Fruit fly (Drosophila melanogaster) whole organism, pupa: Measurements from ENCODE around the gene CG32985.

ENCODE experiments used
- CG10348 ChIP-seq: fragments of 200-800 bp; sonication (Bioruptor generic); IDR thresholded peaks from 2 replicates; pipeline ENCODE4 v1.3.6; 2022; ENCODE audit warnings: missing biosample characterization, missing genetic modification characterization
- CG12605 ChIP-seq: fragments of 200-800 bp; sonication (Bioruptor generic); IDR thresholded peaks from 2 replicates; pipeline ENCODE4 v1.3.6; 2022; ENCODE audit warnings: missing biosample characterization, missing genetic modification characterization
- CG13204 ChIP-seq: fragments of 200-800 bp; sonication (Bioruptor generic); optimal IDR thresholded peaks from 2 replicates; lab custom pipeline; 2018; ENCODE audit warnings: missing biosample characterization, mild to moderate bottlenecking, missing genetic modification characterization, moderate library complexity
- CG14655 ChIP-seq: fragments of 200-800 bp; sonication (Bioruptor generic); optimal IDR thresholded peaks from 3 replicates; lab custom pipeline; 2017; ENCODE audit warnings: mild to moderate bottlenecking, missing biosample characterization, missing genetic modification reagents, missing genetic modification characterization
- CG15710 ChIP-seq: fragments of 200-800 bp; sonication (Bioruptor generic); optimal IDR thresholded peaks from 2 replicates; lab custom pipeline; 2018; ENCODE audit warnings: missing biosample characterization, mild to moderate bottlenecking, missing genetic modification characterization, moderate library complexity
- CG17806 ChIP-seq: fragments of 200-800 bp; sonication (Bioruptor generic); optimal IDR thresholded peaks from 2 replicates; lab custom pipeline; 2018; ENCODE audit warnings: missing biosample characterization, mild to moderate bottlenecking, missing genetic modification characterization, moderate library complexity
- CG32121 ChIP-seq: fragments of 200-800 bp; sonication (Bioruptor generic); IDR thresholded peaks from 2 replicates; pipeline ENCODE4 v1.3.6; 2022; ENCODE audit warnings: missing biosample characterization, missing genetic modification characterization
- CG34367 ChIP-seq: fragments of 200-800 bp; sonication (Bioruptor generic); optimal IDR thresholded peaks from 2 replicates; lab custom pipeline; 2018; ENCODE audit warnings: missing biosample characterization, mild to moderate bottlenecking, missing genetic modification characterization
- CG4496 ChIP-seq: fragments of 200-800 bp; sonication (Bioruptor generic); IDR thresholded peaks from 3 replicates; pipeline ENCODE4 v1.3.6; 2022; ENCODE audit warnings: missing biosample characterization, missing genetic modification characterization
- CG8159 ChIP-seq: fragments of 200-800 bp; sonication (Bioruptor generic); optimal IDR thresholded peaks from 3 replicates; lab custom pipeline; 2018; ENCODE audit warnings: missing biosample characterization, mild to moderate bottlenecking, missing genetic modification characterization, moderate library complexity
- CG8301 ChIP-seq: fragments of 200-800 bp; sonication (Bioruptor generic); optimal IDR thresholded peaks from 2 replicates; lab custom pipeline; 2018; ENCODE audit warnings: missing biosample characterization, mild to moderate bottlenecking, missing genetic modification characterization
- CG9948 ChIP-seq: fragments of 200-800 bp; sonication (Bioruptor generic); optimal IDR thresholded peaks from 2 replicates; lab custom pipeline; 2018; ENCODE audit warnings: missing biosample characterization, mild to moderate bottlenecking, missing genetic modification characterization, moderate library complexity
- D1 ChIP-seq: fragments of 200-800 bp; sonication (Bioruptor generic); optimal IDR thresholded peaks from 2 replicates; lab custom pipeline; 2018; ENCODE audit warnings: missing biosample characterization, mild to moderate bottlenecking, missing genetic modification characterization, moderate library complexity
- EcR ChIP-seq: fragments of 200-800 bp; sonication (Bioruptor generic); optimal IDR thresholded peaks from 3 replicates; lab custom pipeline; 2019; ENCODE audit warnings: missing biosample characterization, missing genetic modification characterization, mild to moderate bottlenecking, moderate library complexity, missing genetic modification reagents
- Ets98B ChIP-seq: fragments of 200-800 bp; sonication (Bioruptor generic); IDR thresholded peaks from 2 replicates; pipeline ENCODE4 v1.3.6; 2022; ENCODE audit warnings: missing biosample characterization, missing genetic modification characterization
- Pif1A ChIP-seq: fragments of 200-800 bp; sonication (Bioruptor generic); optimal IDR thresholded peaks from 3 replicates; lab custom pipeline; 2016; ENCODE audit warnings: missing biosample characterization, missing genetic modification characterization
- Pif1B ChIP-seq: fragments of 200-800 bp; sonication (Bioruptor generic); optimal IDR thresholded peaks from 3 replicates; lab custom pipeline; 2016; ENCODE audit warnings: missing biosample characterization, missing genetic modification characterization
- Snoo ChIP-seq: fragments of 200-800 bp; sonication (Bioruptor generic); optimal IDR thresholded peaks from 3 replicates; lab custom pipeline; 2017; ENCODE audit warnings: missing biosample characterization, mild to moderate bottlenecking, missing genetic modification characterization, inconsistent platforms
- fd96Ca ChIP-seq: fragments of 200-800 bp; sonication (Bioruptor generic); IDR thresholded peaks from 3 replicates; pipeline ENCODE4 v1.3.6; 2022; ENCODE audit warnings: missing biosample characterization, missing genetic modification characterization
- gl ChIP-seq: fragments of 200-800 bp; sonication (Bioruptor generic); optimal IDR thresholded peaks from 2 replicates; lab custom pipeline; 2018; ENCODE audit warnings: missing biosample characterization, mild to moderate bottlenecking, missing genetic modification characterization
- rn ChIP-seq: fragments of 200-800 bp; sonication (Bioruptor generic); IDR thresholded peaks from 2 replicates; pipeline ENCODE4 v1.3.6; 2022; ENCODE audit warnings: missing biosample characterization, missing genetic modification characterization

Gene CG32985

dm6 chr2L:8951184-8951934 is 11.0 kb upstream of the CG32985 start, which contains the start of gene C1GalTA:
Gene C1GalTA, minus strand, starts transcription at chr2L:8951216.
- TF ChIP-seq D1 (tag; lab: Kevin White, UChicago) (peak; percentile 100), Pif1A (GFP tag; lab: Kevin White, UChicago) (peak; percentile 87), rn (GFP tag; lab: Robert Waterston, UW) (peak; percentile 94), CG32121 (peak; percentile 96), CG12605 (peak; percentile 95), CG4496 (GFP tag; lab: Robert Waterston, UW) (peak; percentile 93), Ets98B (peak; percentile 88), fd96Ca (GFP tag; lab: Robert Waterston, UW) (no peak), CG15710 (tag; lab: Kevin White, UChicago) (peak; percentile 100), CG17806 (tag; lab: Kevin White, UChicago) (peak; percentile 99), EcR (peak; percentile 72), CG13204 (GFP tag; lab: Kevin White, UChicago) (peak; percentile 92), gl (tag; lab: Kevin White, UChicago) (peak; percentile 92), CG8159 (peak; percentile 100), CG10348 (GFP tag; lab: Robert Waterston, UW) (peak; percentile 88; the same call in 1 of the 2 replicates), CG9948 (tag; lab: Kevin White, UChicago) (peak; percentile 100), Pif1B (GFP tag; lab: Kevin White, UChicago) (peak; percentile 93), Snoo (tag; lab: Kevin White, UChicago) (peak; percentile 97), CG34367 (tag; lab: Kevin White, UChicago) (peak; percentile 98), CG14655 (GFP tag; lab: Kevin White, UChicago) (peak; percentile 99), CG8301 (tag; lab: Kevin White, UChicago) (peak; percentile 99)

dm6 chr2L:8952194-8953037 is 9.9 kb upstream of the CG32985 start:
- TF ChIP-seq rn (GFP tag; lab: Robert Waterston, UW) = no peak
- TF ChIP-seq CG32121 = peak; percentile 74
- no peak for TF ChIP-seq CG13204 (GFP tag; lab: Kevin White, UChicago)
- TF ChIP-seq CG12605 = peak; percentile 67
- TF ChIP-seq CG10348 (GFP tag; lab: Robert Waterston, UW) = no peak
- TF ChIP-seq Pif1A (GFP tag; lab: Kevin White, UChicago) = peak; percentile 60
- peak; percentile 60 for TF ChIP-seq CG14655 (GFP tag; lab: Kevin White, UChicago)
- TF ChIP-seq CG8159 = peak; percentile 36
- TF ChIP-seq Snoo (tag; lab: Kevin White, UChicago) = no peak
- TF ChIP-seq CG15710 (tag; lab: Kevin White, UChicago) = peak; percentile 40
- peak; percentile 17 for TF ChIP-seq CG9948 (tag; lab: Kevin White, UChicago)
- TF ChIP-seq CG34367 (tag; lab: Kevin White, UChicago) = no peak
- peak; percentile 23 for TF ChIP-seq Pif1B (GFP tag; lab: Kevin White, UChicago)
- peak; percentile 79 for TF ChIP-seq Ets98B
- peak; percentile 75 for TF ChIP-seq D1 (tag; lab: Kevin White, UChicago)
- peak; percentile 41 for TF ChIP-seq CG17806 (tag; lab: Kevin White, UChicago)
- peak; percentile 29 for TF ChIP-seq EcR
- peak; percentile 78 for TF ChIP-seq CG4496 (GFP tag; lab: Robert Waterston, UW)
- no peak; the same call in 1 of the 3 replicates for TF ChIP-seq fd96Ca (GFP tag; lab: Robert Waterston, UW)
- TF ChIP-seq gl (tag; lab: Kevin White, UChicago) = no peak
- peak; percentile 52 for TF ChIP-seq CG8301 (tag; lab: Kevin White, UChicago)

- TF ChIP-seq Ets98B (no peak), CG8301 (tag; lab: Kevin White, UChicago) (no peak), CG34367 (tag; lab: Kevin White, UChicago) (no peak), CG8159 (no peak), Snoo (tag; lab: Kevin White, UChicago) (no peak), CG17806 (tag; lab: Kevin White, UChicago) (no peak), EcR (no peak), CG15710 (tag; lab: Kevin White, UChicago) (no peak), rn (GFP tag; lab: Robert Waterston, UW) (no peak), CG12605 (no peak), CG14655 (GFP tag; lab: Kevin White, UChicago) (no peak), CG4496 (GFP tag; lab: Robert Waterston, UW) (no peak)
Measured at dm6 chr2L:8955597-8956335, 6.6 kb upstream of the CG32985 start.

dm6 chr2L:8956336-8956726 is 6.0 kb upstream of the CG32985 start:
- no peak for TF ChIP-seq fd96Ca (GFP tag; lab: Robert Waterston, UW)
- TF ChIP-seq CG32121 = no peak
- TF ChIP-seq rn (GFP tag; lab: Robert Waterston, UW) = no peak
- no peak for TF ChIP-seq CG13204 (GFP tag; lab: Kevin White, UChicago)
- no peak for TF ChIP-seq Pif1B (GFP tag; lab: Kevin White, UChicago)
- TF ChIP-seq gl (tag; lab: Kevin White, UChicago) = no peak
- TF ChIP-seq Snoo (tag; lab: Kevin White, UChicago) = no peak
- TF ChIP-seq Ets98B = no peak
- no peak for TF ChIP-seq CG17806 (tag; lab: Kevin White, UChicago)
- no peak for TF ChIP-seq CG8159
- no peak for TF ChIP-seq CG10348 (GFP tag; lab: Robert Waterston, UW)
- TF ChIP-seq CG12605 = no peak
- no peak for TF ChIP-seq CG8301 (tag; lab: Kevin White, UChicago)
- no peak for TF ChIP-seq CG9948 (tag; lab: Kevin White, UChicago)
- no peak for TF ChIP-seq Pif1A (GFP tag; lab: Kevin White, UChicago)
- no peak for TF ChIP-seq CG4496 (GFP tag; lab: Robert Waterston, UW)
- TF ChIP-seq CG15710 (tag; lab: Kevin White, UChicago) = no peak
- no peak for TF ChIP-seq D1 (tag; lab: Kevin White, UChicago)
- TF ChIP-seq CG14655 (GFP tag; lab: Kevin White, UChicago) = no peak
- TF ChIP-seq, all 21 proteins: peak for 0
